Worm (Caenorhabditis elegans) whole organism, L4/young adult: ENCODE data around the gene sqt-3.

ENCODE experiments used
- dao-5 ChIP-seq: sonication (generic microtip); optimal IDR thresholded peaks from 2 replicates; lab custom pipeline; 2016; ENCODE audit warnings: missing genotype, missing genetic modification characterization, moderate library complexity, missing compliant biosample characterization
- him-1 ChIP-seq: sonication (generic microtip); optimal IDR thresholded peaks from 2 replicates; lab custom pipeline; 2016; ENCODE audit warnings: missing genotype, missing genetic modification reagents, missing genetic modification characterization, missing compliant biosample characterization

DNA sequence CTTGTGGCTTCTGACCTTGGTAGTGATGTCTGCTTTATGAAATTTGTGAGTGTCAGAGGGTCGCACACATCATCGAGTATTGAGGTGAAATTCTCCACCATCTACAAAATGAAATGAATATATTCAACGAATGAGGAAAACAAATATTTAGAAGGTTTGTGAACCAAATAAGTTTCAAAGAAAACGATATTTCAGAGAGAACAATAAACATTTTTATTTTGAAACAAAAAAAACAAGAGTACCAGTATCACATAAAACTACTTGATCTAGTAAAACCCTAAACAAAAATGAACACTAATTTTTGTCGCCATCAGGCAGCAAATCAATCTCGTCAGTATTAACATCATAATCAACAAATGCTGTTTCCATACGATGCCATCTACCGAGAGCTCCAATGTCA is 35.5 kb upstream of the sqt-3 start, which contains the start of gene R04F11.3:
- no peak for TF ChIP-seq him-1 (tag; lab: Kevin White, UChicago)
- TF ChIP-seq dao-5 (tag; lab: Kevin White, UChicago), result no peak
